Worm (Caenorhabditis elegans) whole organism, young adult: ENCODE results near the gene abu-2.

ENCODE experiments used
- madf-6 ChIP-seq: fragments of 200-800 bp; sonication (Bioruptor generic); IDR thresholded peaks from 2 replicates; pipeline ENCODE4 v1.3.6; 2022; ENCODE audit warnings: missing genetic modification reagents, missing genetic modification characterization, missing compliant biosample characterization
- mxl-1 ChIP-seq: sonication (generic microtip); optimal IDR thresholded peaks from 2 replicates; lab custom pipeline; 2016; ENCODE audit warnings: missing genetic modification characterization, missing compliant biosample characterization
- nfya-1 ChIP-seq: sonication (generic microtip); optimal IDR thresholded peaks from 2 replicates; lab custom pipeline; 2017; ENCODE audit warnings: antibody characterized with exemption, missing compliant biosample characterization, missing genetic modification characterization, borderline replicate concordance; ENCODE audit not compliant: insufficient read depth
- zfh-2 ChIP-seq: fragments of 200-800 bp; sonication (Bioruptor generic); conservative IDR thresholded peaks from 2 replicates; pipeline ENCODE4 v1.3.6; 2022; ENCODE audit warnings: missing genetic modification reagents, missing genetic modification characterization, missing compliant biosample characterization
- ztf-18 ChIP-seq: sonication (generic microtip); optimal IDR thresholded peaks from 2 replicates; lab custom pipeline; 2016; ENCODE audit warnings: missing genotype, mild to moderate bottlenecking, missing genetic modification characterization, missing compliant biosample characterization

DNA sequence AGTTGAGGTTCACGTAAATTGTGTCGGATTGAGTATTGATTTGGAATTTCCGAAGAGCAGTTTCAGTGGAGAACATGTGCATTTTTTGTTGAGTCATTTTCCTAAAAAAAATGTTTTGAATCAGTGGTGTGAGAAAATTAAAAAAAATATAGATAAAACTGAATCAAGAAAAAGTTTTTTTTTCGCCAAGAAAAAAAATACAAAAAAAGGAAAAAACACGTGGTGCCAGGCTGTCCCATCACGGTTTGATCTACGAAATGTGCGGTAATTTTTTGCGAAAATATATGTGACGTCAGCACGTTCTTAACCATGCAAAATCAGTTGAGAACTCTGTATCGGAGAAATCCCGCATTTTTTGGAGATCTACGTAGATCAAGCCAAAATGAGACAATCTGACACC, 16.6 kb downstream of the abu-2 start, which contains the start of gene F56C3.9:
- TF ChIP-seq madf-6 (GFP tag; lab: Robert Waterston, UW): no peak
- TF ChIP-seq mxl-1 (tag; lab: Kevin White, UChicago): no peak
- no peak for TF ChIP-seq zfh-2 (GFP tag; lab: Robert Waterston, UW)
- TF ChIP-seq ztf-18 (tag; lab: Kevin White, UChicago): no peak
- no peak for TF ChIP-seq nfya-1 (tag; lab: Kevin White, UChicago)
